Worm (Caenorhabditis elegans): Measurements from ENCODE around the gene T04C12.7.

- TF ChIP-seq eor-1 (tag; optimal IDR thresholded peaks at IDR 0.05) (no peak), ztf-11 (tag; optimal IDR thresholded peaks at IDR 0.05) (no peak), ceh-82 (tag; optimal IDR thresholded peaks at IDR 0.05) (no peak), unc-62 (GFP tag; optimal IDR thresholded peaks at IDR 0.05) (no peak), fos-1 (tag; optimal IDR thresholded peaks at IDR 0.05) (no peak), daf-12 (tag; optimal IDR thresholded peaks at IDR 0.05) (no peak), unc-39 (tag; optimal IDR thresholded peaks at IDR 0.05) (no peak), fkh-10 (GFP tag; optimal IDR thresholded peaks at IDR 0.05) (no peak)
Observed at ce11 chrV:11048678-11049077, 5.2 kb upstream of the T04C12.7 start, which contains the start of gene srh-74.

Measured in whole organism, L3 larva.